Fruit fly (Drosophila melanogaster): ENCODE measurements around the gene CG11109.

- TF ChIP-seq ttk (optimal IDR thresholded peaks at IDR 0.05): no peak
- no peak for TF ChIP-seq psq (optimal IDR thresholded peaks at IDR 0.05)
- no peak for TF ChIP-seq Myc (optimal IDR thresholded peaks at IDR 0.05)
- TF ChIP-seq h (optimal IDR thresholded peaks at IDR 0.05): no peak
- TF ChIP-seq insv (optimal IDR thresholded peaks at IDR 0.05): no peak
- TF ChIP-seq Sin3A (optimal IDR thresholded peaks at IDR 0.05): no peak
These were observed 18.6 kb upstream of the CG11109 start, which contains the start of gene CG32462 for dm6 chr3L:22853412-22853811.
